Fruit fly (Drosophila melanogaster) Kc167 (cell line): ENCODE results near the gene CG8312.

Experiments
- h ChIP-seq: fragments of >200 bp; optimal IDR thresholded peaks from 3 replicates; lab custom pipeline; 2018; ENCODE audit warnings: missing external identifiers
- insv ChIP-seq: fragments of >200 bp; optimal IDR thresholded peaks from 3 replicates; lab custom pipeline; 2018; ENCODE audit warnings: missing external identifiers
- ttk ChIP-seq: sonication (Bioruptor generic); optimal IDR thresholded peaks from 2 replicates; lab custom pipeline; 2017; ENCODE audit warnings: missing external identifiers

DNA sequence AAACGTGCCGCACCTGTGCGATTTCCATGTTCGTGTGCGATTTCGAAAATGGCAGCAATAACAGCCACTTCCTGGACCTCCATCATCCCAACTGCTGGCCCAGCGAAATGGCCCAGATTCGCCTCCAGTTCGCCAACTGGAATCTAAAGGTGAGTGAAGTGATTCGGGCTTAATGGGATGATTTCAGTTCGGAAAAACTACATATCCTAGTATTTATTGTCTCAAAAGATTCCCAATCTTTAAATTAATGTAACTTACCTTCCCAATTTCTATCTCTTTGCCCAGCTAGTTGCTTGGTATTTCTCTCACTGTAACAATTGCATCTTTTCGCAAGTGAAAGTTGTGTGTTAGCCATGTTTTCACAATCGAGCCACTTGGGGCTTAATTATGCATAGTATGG lies 9.1 kb upstream of the CG8312 start:
- no peak for TF ChIP-seq ttk
- TF ChIP-seq insv (lab: Kevin White, UChicago), result no peak
- no peak for TF ChIP-seq h (lab: Kevin White, UChicago)
